Fruit fly (Drosophila melanogaster): Measurements from ENCODE around the gene CG46339.

CG46339 gene

DNA sequence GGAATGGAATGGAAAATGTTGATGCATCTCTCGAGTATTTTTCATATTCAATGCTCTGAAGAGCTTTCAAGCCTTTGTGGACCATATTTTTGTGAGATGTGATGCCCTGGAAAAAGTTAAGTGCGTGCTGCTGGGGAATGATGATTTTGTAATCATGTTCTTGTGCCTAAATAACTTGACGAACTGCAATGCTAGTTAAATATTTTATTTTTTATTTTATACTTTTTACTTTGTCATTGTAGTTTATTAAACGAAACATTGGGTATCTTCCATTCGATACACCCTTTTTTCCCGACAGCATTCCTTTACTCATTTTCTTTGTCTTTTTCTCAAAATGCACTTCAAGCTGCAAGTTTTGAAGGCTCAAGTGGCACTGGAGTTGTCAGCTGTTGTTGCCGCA lies 15.6 kb upstream of the CG46339 start:
- TF ChIP-seq ttk (optimal IDR thresholded peaks at IDR 0.05) = no peak
- TF ChIP-seq psq (optimal IDR thresholded peaks at IDR 0.05) = no peak
- TF ChIP-seq Myc (optimal IDR thresholded peaks at IDR 0.05) = no peak
- TF ChIP-seq insv (optimal IDR thresholded peaks at IDR 0.05) = no peak
- no peak for TF ChIP-seq h (optimal IDR thresholded peaks at IDR 0.05)
- TF ChIP-seq Sin3A (optimal IDR thresholded peaks at IDR 0.05) = no peak

dm6 chr3R:26906034-26906433 lies 9.5 kb upstream of the CG46339 start:
- TF ChIP-seq Sin3A (optimal IDR thresholded peaks at IDR 0.05) (no peak), ttk (optimal IDR thresholded peaks at IDR 0.05) (no peak), h (optimal IDR thresholded peaks at IDR 0.05) (no peak), Myc (optimal IDR thresholded peaks at IDR 0.05) (no peak), insv (optimal IDR thresholded peaks at IDR 0.05) (no peak), psq (optimal IDR thresholded peaks at IDR 0.05) (no peak)

dm6 chr3R:26906711-26907510 lies 8.7 kb upstream of the CG46339 start:
- TF ChIP-seq Sin3A (optimal IDR thresholded peaks at IDR 0.05) = no peak
- no peak for TF ChIP-seq h (optimal IDR thresholded peaks at IDR 0.05)
- TF ChIP-seq insv (optimal IDR thresholded peaks at IDR 0.05) = no peak
- no peak for TF ChIP-seq psq (optimal IDR thresholded peaks at IDR 0.05)
- TF ChIP-seq ttk (optimal IDR thresholded peaks at IDR 0.05) = no peak
- no peak for TF ChIP-seq Myc (optimal IDR thresholded peaks at IDR 0.05)

DNA sequence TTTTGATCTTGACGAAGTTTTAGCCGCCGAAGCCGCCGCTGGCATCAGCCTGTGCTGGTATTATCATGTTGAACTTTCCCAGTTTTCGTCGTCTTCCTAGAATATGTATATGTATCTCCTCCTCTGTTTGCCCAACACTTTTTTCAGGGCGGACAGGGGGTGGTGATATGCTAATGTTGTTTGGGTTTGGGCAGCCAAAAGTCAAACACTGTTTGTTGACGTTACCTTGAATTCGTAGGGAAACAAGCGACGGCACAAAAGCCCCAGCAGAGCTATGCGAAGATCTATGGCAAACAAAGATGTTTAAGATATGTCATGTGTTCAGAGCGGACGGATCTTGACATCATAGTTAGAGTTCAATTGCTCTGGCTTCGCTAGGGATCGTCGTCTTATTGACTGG lies 6.8 kb upstream of the CG46339 start:
- no peak for TF ChIP-seq h (optimal IDR thresholded peaks at IDR 0.05)
- no peak for TF ChIP-seq Myc (optimal IDR thresholded peaks at IDR 0.05)
- no peak for TF ChIP-seq psq (optimal IDR thresholded peaks at IDR 0.05)

DNA sequence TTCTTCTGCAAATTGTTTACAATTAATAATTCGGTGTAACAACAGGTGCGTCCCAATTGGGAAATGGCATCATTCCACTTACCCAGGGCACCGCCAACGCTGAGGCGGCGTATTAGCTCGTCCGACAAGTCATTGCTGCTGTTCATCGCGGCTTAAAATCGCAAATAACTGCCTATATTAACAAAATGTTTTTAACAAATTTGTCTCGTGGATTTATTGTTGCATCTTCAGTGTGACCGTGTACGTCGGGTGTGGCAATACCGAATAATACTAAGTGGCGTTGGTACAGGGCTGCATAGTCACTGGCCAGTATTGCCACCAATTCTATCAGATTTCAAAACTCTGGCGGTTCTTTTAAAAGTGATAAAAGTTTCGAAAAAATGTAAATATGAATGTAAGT lies 2.9 kb upstream of the CG46339 start, which contains the start of gene Ets97D:
Gene Ets97D, minus strand, starts transcription at position 272 of the 400 bp plus-strand sequence.
- TF ChIP-seq insv (optimal IDR thresholded peaks at IDR 0.05) (no peak), psq (optimal IDR thresholded peaks at IDR 0.05) (no peak), Sin3A (optimal IDR thresholded peaks at IDR 0.05) (no peak), ttk (optimal IDR thresholded peaks at IDR 0.05) (no peak), Myc (optimal IDR thresholded peaks at IDR 0.05) (no peak), h (optimal IDR thresholded peaks at IDR 0.05) (no peak)

DNA sequence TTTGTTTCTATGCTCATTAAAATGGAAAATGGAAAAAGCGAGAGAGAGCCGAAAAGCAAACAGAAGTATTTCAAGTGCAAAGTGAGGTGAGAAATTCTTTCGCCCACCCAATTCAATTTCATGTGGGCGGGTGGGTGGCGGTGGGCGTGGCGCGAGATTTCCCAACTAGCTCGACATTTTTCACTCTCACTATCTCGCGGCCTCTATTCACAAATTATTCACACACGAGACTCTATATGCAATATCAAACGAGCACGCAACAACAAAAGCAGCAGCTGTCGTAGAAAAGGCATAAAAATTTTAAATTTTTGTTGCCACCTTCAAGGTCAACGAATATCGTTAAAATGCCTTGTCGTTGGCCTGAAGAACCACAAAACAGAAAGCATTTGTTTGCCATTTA lies 3.3 kb downstream of the CG46339 start:
- TF ChIP-seq insv (optimal IDR thresholded peaks at IDR 0.05) (no peak), Myc (optimal IDR thresholded peaks at IDR 0.05) (no peak), ttk (optimal IDR thresholded peaks at IDR 0.05) (no peak), psq (optimal IDR thresholded peaks at IDR 0.05) (no peak), Sin3A (optimal IDR thresholded peaks at IDR 0.05) (no peak), h (optimal IDR thresholded peaks at IDR 0.05) (no peak)

- TF ChIP-seq ttk (optimal IDR thresholded peaks at IDR 0.05) = no peak
- no peak for TF ChIP-seq Sin3A (optimal IDR thresholded peaks at IDR 0.05)
- no peak for TF ChIP-seq h (optimal IDR thresholded peaks at IDR 0.05)
- TF ChIP-seq insv (optimal IDR thresholded peaks at IDR 0.05) = no peak
- TF ChIP-seq psq (optimal IDR thresholded peaks at IDR 0.05) = no peak
- no peak for TF ChIP-seq Myc (optimal IDR thresholded peaks at IDR 0.05)
These were observed 8.3 kb downstream of the CG46339 start for dm6 chr3R:26923830-26924333.

- TF ChIP-seq Myc (optimal IDR thresholded peaks at IDR 0.05) = no peak
- TF ChIP-seq ttk (optimal IDR thresholded peaks at IDR 0.05) = no peak
- no peak for TF ChIP-seq Sin3A (optimal IDR thresholded peaks at IDR 0.05)
- TF ChIP-seq psq (optimal IDR thresholded peaks at IDR 0.05) = no peak
- TF ChIP-seq h (optimal IDR thresholded peaks at IDR 0.05) = no peak
- no peak for TF ChIP-seq insv (optimal IDR thresholded peaks at IDR 0.05)
These were observed 10.9 kb downstream of the CG46339 start for dm6 chr3R:26926477-26926876.

dm6 chr3R:26928424-26928823 lies 12.9 kb downstream of the CG46339 start:
- TF ChIP-seq insv (optimal IDR thresholded peaks at IDR 0.05) (no peak), Sin3A (optimal IDR thresholded peaks at IDR 0.05) (no peak), h (optimal IDR thresholded peaks at IDR 0.05) (no peak), psq (optimal IDR thresholded peaks at IDR 0.05) (no peak), ttk (optimal IDR thresholded peaks at IDR 0.05) (no peak), Myc (optimal IDR thresholded peaks at IDR 0.05) (no peak)

dm6 chr3R:26933885-26934284 lies 18.3 kb downstream of the CG46339 start:
- no peak for TF ChIP-seq Sin3A (optimal IDR thresholded peaks at IDR 0.05)

dm6 chr3R:26934523-26934922 lies 19.0 kb downstream of the CG46339 start:
- TF ChIP-seq psq (optimal IDR thresholded peaks at IDR 0.05) (no peak), insv (optimal IDR thresholded peaks at IDR 0.05) (no peak), Sin3A (optimal IDR thresholded peaks at IDR 0.05) (no peak), Myc (optimal IDR thresholded peaks at IDR 0.05) (no peak), h (optimal IDR thresholded peaks at IDR 0.05) (no peak), ttk (optimal IDR thresholded peaks at IDR 0.05) (no peak)

DNA sequence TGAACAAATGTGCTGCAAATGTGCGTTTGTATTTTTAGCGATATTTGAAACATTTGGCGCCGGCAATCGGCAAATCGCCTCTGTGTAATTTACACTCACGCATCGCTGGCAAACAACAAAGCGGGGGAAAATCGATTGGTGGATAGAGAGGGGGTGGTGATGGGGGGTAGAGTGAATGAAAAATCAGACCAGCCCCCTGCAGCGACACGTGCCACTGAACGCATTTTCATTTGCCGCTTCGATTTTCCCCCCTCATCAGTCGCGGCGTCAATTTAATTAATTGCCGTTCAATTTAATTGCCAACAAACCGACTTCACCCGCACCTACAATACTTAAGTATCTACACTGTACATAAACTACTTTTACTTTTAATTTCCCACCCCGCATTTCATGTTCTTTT lies 19.8 kb downstream of the CG46339 start:
- TF ChIP-seq h (optimal IDR thresholded peaks at IDR 0.05) (no peak), Sin3A (optimal IDR thresholded peaks at IDR 0.05) (no peak), insv (optimal IDR thresholded peaks at IDR 0.05) (no peak), Myc (optimal IDR thresholded peaks at IDR 0.05) (no peak), ttk (optimal IDR thresholded peaks at IDR 0.05) (no peak), psq (optimal IDR thresholded peaks at IDR 0.05) (no peak)

dm6 chr3R:26936501-26936900 lies 20.9 kb downstream of the CG46339 start:
- no peak for TF ChIP-seq ttk (optimal IDR thresholded peaks at IDR 0.05)
- no peak for TF ChIP-seq insv (optimal IDR thresholded peaks at IDR 0.05)
- TF ChIP-seq Myc (optimal IDR thresholded peaks at IDR 0.05) = no peak
- no peak for TF ChIP-seq Sin3A (optimal IDR thresholded peaks at IDR 0.05)
- TF ChIP-seq h (optimal IDR thresholded peaks at IDR 0.05) = no peak
- no peak for TF ChIP-seq psq (optimal IDR thresholded peaks at IDR 0.05)
